Worm (Caenorhabditis elegans): ENCODE data around the gene srb-11.

DNA sequence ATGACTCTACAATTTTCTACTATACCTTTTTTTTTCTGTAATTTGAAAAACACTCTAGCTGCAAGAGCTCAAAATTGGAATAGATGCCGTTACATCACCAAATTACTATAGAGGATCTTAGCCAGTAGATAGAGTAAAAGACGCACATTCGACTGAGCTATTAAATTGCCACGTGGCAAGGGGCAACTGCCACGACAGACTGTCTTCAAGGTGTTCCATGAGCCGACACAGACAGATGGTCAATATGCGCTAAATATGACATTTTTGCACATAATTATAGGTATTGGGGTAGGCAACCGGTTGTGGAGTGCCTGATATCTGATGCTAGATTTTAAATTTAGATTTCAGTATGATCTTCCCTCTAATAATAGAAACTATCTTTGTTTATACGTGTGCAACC is 13.3 kb downstream of the srb-11 start:
- TF ChIP-seq ama-1 (optimal IDR thresholded peaks at IDR 0.05) (no peak), sea-1 (GFP tag; conservative IDR thresholded peaks at IDR 0.05) (no peak), tra-4 (tag; optimal IDR thresholded peaks at IDR 0.05) (no peak)

Data from whole organism, early embryonic.